Worm (Caenorhabditis elegans) whole organism, L2 larva: ENCODE data around the gene lips-17.

ENCODE experiments used
- C34F6.9 ChIP-seq: fragments of 150-350 bp; optimal IDR thresholded peaks from 2 replicates; lab custom pipeline; 2014; ENCODE audit warnings: missing biosample characterization, missing genetic modification characterization
- F13H6.1 ChIP-seq: sonication (generic microtip); optimal IDR thresholded peaks from 2 replicates; lab custom pipeline; 2016; ENCODE audit warnings: missing genetic modification characterization, missing compliant biosample characterization
- Y55F3AM.14 ChIP-seq: fragments of 200-800 bp; sonication (Bioruptor generic); optimal IDR thresholded peaks from 2 replicates; lab custom pipeline; 2018; ENCODE audit warnings: mild to moderate bottlenecking, missing genetic modification characterization, missing compliant biosample characterization
- ZK546.5 ChIP-seq: sonication (generic microtip); optimal IDR thresholded peaks from 2 replicates; lab custom pipeline; 2017; ENCODE audit warnings: missing biosample characterization, missing genetic modification characterization
- alr-1 ChIP-seq: fragments of 150-350 bp; optimal IDR thresholded peaks from 2 replicates; lab custom pipeline; 2014; ENCODE audit warnings: missing biosample characterization, missing genetic modification characterization
- aly-2 ChIP-seq: fragments of 150-350 bp; optimal IDR thresholded peaks from 2 replicates; lab custom pipeline; 2014; ENCODE audit warnings: missing biosample characterization, missing genetic modification characterization
- ama-1 ChIP-seq: fragments of 150-350 bp; optimal IDR thresholded peaks from 2 replicates; lab custom pipeline; 2018; ENCODE audit warnings: inconsistent platforms
- blmp-1 ChIP-seq: sonication (generic microtip); optimal IDR thresholded peaks from 2 replicates; lab custom pipeline; 2017; ENCODE audit warnings: missing genetic modification characterization, mild to moderate bottlenecking, missing compliant biosample characterization, antibody characterized with exemption, moderate library complexity; ENCODE audit not compliant: insufficient read depth
- ceh-16 ChIP-seq: fragments of 150-350 bp; optimal IDR thresholded peaks from 2 replicates; lab custom pipeline; 2014; ENCODE audit warnings: missing biosample characterization, missing genetic modification characterization
- egl-27 ChIP-seq: sonication (generic microtip); optimal IDR thresholded peaks from 3 replicates; lab custom pipeline; 2017; ENCODE audit warnings: missing biosample characterization, missing genetic modification reagents, missing genetic modification characterization
- elt-3 ChIP-seq: sonication (generic microtip); optimal IDR thresholded peaks from 2 replicates; lab custom pipeline; 2017; ENCODE audit warnings: missing biosample characterization, missing genetic modification characterization
- lin-11 ChIP-seq: fragments of 150-350 bp; sonication (generic microtip); optimal IDR thresholded peaks from 2 replicates; lab custom pipeline; 2014; ENCODE audit warnings: missing biosample characterization, missing genetic modification characterization, inconsistent platforms, mixed read lengths
- lin-39 ChIP-seq: fragments of 150-350 bp; optimal IDR thresholded peaks from 2 replicates; lab custom pipeline; 2014; ENCODE audit warnings: missing biosample characterization, missing genetic modification reagents, missing genetic modification characterization
- lsy-2 ChIP-seq, 2 experiments: fragments of 150-350 bp in 1 of 2; sonication (generic microtip) in 1 of 2; optimal IDR thresholded peaks; 2 replicates each; lab custom pipeline; 2014 to 2017; ENCODE audit warnings: missing biosample characterization in 2 of 2, missing genetic modification characterization in 2 of 2
- mab-5 ChIP-seq: fragments of 150-350 bp; optimal IDR thresholded peaks from 2 replicates; lab custom pipeline; 2014; ENCODE audit warnings: missing biosample characterization, missing genetic modification characterization
- mbf-1 ChIP-seq: sonication (generic microtip); optimal IDR thresholded peaks from 2 replicates; lab custom pipeline; 2017; ENCODE audit warnings: missing biosample characterization, missing genetic modification characterization
- nhr-10 ChIP-seq: sonication (generic microtip); optimal IDR thresholded peaks from 2 replicates; lab custom pipeline; 2017; ENCODE audit warnings: missing biosample characterization, missing genetic modification characterization
- nhr-11 ChIP-seq: fragments of 150-350 bp; optimal IDR thresholded peaks from 2 replicates; lab custom pipeline; 2014; ENCODE audit warnings: missing biosample characterization, missing genetic modification characterization
- nhr-12 ChIP-seq: fragments of 150-350 bp; optimal IDR thresholded peaks from 2 replicates; lab custom pipeline; 2014; ENCODE audit warnings: missing biosample characterization, missing genetic modification characterization
- nhr-129 ChIP-seq: fragments of 150-350 bp; optimal IDR thresholded peaks from 2 replicates; lab custom pipeline; 2014; ENCODE audit warnings: missing biosample characterization, missing genetic modification characterization
- nhr-21 ChIP-seq: fragments of 150-350 bp; optimal IDR thresholded peaks from 2 replicates; lab custom pipeline; 2014; ENCODE audit warnings: missing biosample characterization, missing genetic modification characterization
- nhr-23 ChIP-seq: fragments of 150-350 bp; optimal IDR thresholded peaks from 2 replicates; lab custom pipeline; 2014; ENCODE audit warnings: missing biosample characterization, missing genetic modification reagents, missing genetic modification characterization
- nhr-237 ChIP-seq: fragments of 150-350 bp; optimal IDR thresholded peaks from 2 replicates; lab custom pipeline; 2014; ENCODE audit warnings: missing biosample characterization, missing genetic modification characterization
- nhr-25 ChIP-seq: fragments of 150-350 bp; sonication (generic microtip); optimal IDR thresholded peaks from 3 replicates; lab custom pipeline; 2014; ENCODE audit warnings: missing biosample characterization, missing genetic modification characterization
- nhr-6 ChIP-seq: fragments of 150-350 bp; optimal IDR thresholded peaks from 2 replicates; lab custom pipeline; 2014; ENCODE audit warnings: missing biosample characterization, missing genetic modification characterization
- peb-1 ChIP-seq: fragments of 150-350 bp; optimal IDR thresholded peaks from 2 replicates; lab custom pipeline; 2014; ENCODE audit warnings: missing biosample characterization, missing genetic modification characterization
- sem-4 ChIP-seq: fragments of 150-350 bp; optimal IDR thresholded peaks from 2 replicates; lab custom pipeline; 2014; ENCODE audit warnings: missing biosample characterization, missing genetic modification reagents, missing genetic modification characterization
- skn-1 ChIP-seq: sonication (generic microtip); optimal IDR thresholded peaks from 2 replicates; lab custom pipeline; 2017; ENCODE audit warnings: missing biosample characterization, missing genetic modification characterization
- sma-3 ChIP-seq: sonication (generic microtip); optimal IDR thresholded peaks from 2 replicates; lab custom pipeline; 2016; ENCODE audit warnings: missing genetic modification reagents, missing genetic modification characterization, missing compliant biosample characterization
- sma-9 ChIP-seq, 2 experiments: fragments of 150-350 bp in 1 of 2; sonication (generic microtip) in 1 of 2; optimal IDR thresholded peaks; 2 replicates each; lab custom pipeline; 2014 to 2016; ENCODE audit warnings: missing genetic modification characterization in 2 of 2, mild to moderate bottlenecking in 1 of 2, missing biosample characterization in 1 of 2, missing compliant biosample characterization in 1 of 2, missing genetic modification reagents in 1 of 2, moderate library complexity in 1 of 2
- unc-55 ChIP-seq: fragments of 150-350 bp; sonication (generic microtip); optimal IDR thresholded peaks from 3 replicates; lab custom pipeline; 2014; ENCODE audit warnings: missing biosample characterization, missing genetic modification reagents, missing genetic modification characterization
- zag-1 ChIP-seq: fragments of 150-350 bp; optimal IDR thresholded peaks from 2 replicates; lab custom pipeline; 2014; ENCODE audit warnings: missing biosample characterization, missing genetic modification characterization
- ztf-11 ChIP-seq: sonication (generic microtip); optimal IDR thresholded peaks from 2 replicates; lab custom pipeline; 2017; ENCODE audit warnings: missing biosample characterization, missing genetic modification characterization
- ztf-4 ChIP-seq: fragments of 150-350 bp; optimal IDR thresholded peaks from 2 replicates; lab custom pipeline; 2014; ENCODE audit warnings: missing biosample characterization, missing genetic modification characterization

The lips-17 gene

ce11 chrII:7593227-7593626 lies 14.8 kb upstream of the lips-17 start:
- TF ChIP-seq ztf-11 (tag; lab: Kevin White, UChicago), result no peak
- TF ChIP-seq mab-5 (tag; lab: Kevin White, UChicago), result peak; percentile 6
- TF ChIP-seq lin-11 (tag; lab: Kevin White, UChicago), result peak; percentile 38
- peak; percentile 67 for TF ChIP-seq F13H6.1 (tag; lab: Kevin White, UChicago)
- peak; percentile 46 for TF ChIP-seq nhr-129
- TF ChIP-seq sma-9 (GFP tag; optimal IDR thresholded peaks at IDR 0.05; lab: Kevin White, UChicago), result peak; percentile 22
- TF ChIP-seq sma-9 (tag; optimal IDR thresholded peaks at IDR 0.05; lab: Kevin White, UChicago), result no peak
- no peak for TF ChIP-seq ZK546.5
- peak; percentile 83 for TF ChIP-seq zag-1 (tag; lab: Kevin White, UChicago)
- TF ChIP-seq sem-4 (tag; lab: Kevin White, UChicago), result peak; percentile 21
- peak; percentile 66 for TF ChIP-seq unc-55
- no peak for TF ChIP-seq elt-3
- no peak for TF ChIP-seq nhr-21
- TF ChIP-seq lsy-2 (tag; optimal IDR thresholded peaks at IDR 0.05; lab: Kevin White, UChicago), result peak in 1 of 2 experiments; percentile 35
- peak; percentile 53 for TF ChIP-seq C34F6.9 (tag; lab: Kevin White, UChicago)
- TF ChIP-seq, all 48 proteins: peak for 10

ce11 chrII:7594262-7594661 lies 13.8 kb upstream of the lips-17 start:
- TF ChIP-seq sma-9 (GFP tag; optimal IDR thresholded peaks at IDR 0.05; lab: Kevin White, UChicago), result peak; percentile 18
- TF ChIP-seq sma-9 (tag; optimal IDR thresholded peaks at IDR 0.05; lab: Kevin White, UChicago), result no peak
- TF ChIP-seq nhr-23 (tag; lab: Kevin White, UChicago), result no peak

DNA sequence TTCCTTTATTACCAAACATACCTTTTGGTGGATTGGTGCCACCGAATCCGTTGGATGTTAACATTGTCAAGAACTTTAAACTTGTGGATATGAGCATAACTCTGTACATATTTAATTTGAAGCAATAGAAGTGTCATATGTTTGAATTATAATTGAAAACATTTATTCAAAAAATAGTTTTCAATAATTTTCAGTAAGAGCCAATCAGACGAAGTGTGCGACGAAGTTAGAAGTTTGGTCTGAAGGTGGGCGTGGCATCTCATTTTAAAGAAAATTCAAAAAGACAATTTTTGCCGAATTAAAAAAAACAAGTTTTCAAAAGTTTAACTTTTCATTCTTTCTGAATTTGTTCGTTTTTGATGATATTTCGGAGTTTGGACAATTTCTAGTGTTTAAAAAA lies 13.2 kb upstream of the lips-17 start, which contains the start of gene syd-1:
syd-1 (minus strand) TSS at position 101 of the 400 bp plus-strand sequence.
- TF ChIP-seq lsy-2 (tag; optimal IDR thresholded peaks at IDR 0.05; lab: Kevin White, UChicago) (no peak), nhr-10 (tag; lab: Kevin White, UChicago) (no peak), nhr-237 (tag; lab: Kevin White, UChicago) (no peak), C34F6.9 (tag; lab: Kevin White, UChicago) (no peak), nhr-6 (no peak), mab-5 (tag; lab: Kevin White, UChicago) (no peak), zag-1 (tag; lab: Kevin White, UChicago) (no peak), skn-1 (tag; lab: Kevin White, UChicago) (no peak), ama-1 (no peak), sma-3 (GFP tag; lab: Kevin White, UChicago) (no peak), alr-1 (tag; lab: Kevin White, UChicago) (no peak), nhr-21 (no peak), nhr-12 (tag; lab: Kevin White, UChicago) (no peak), blmp-1 (tag; lab: Kevin White, UChicago) (no peak), nhr-129 (no peak), sem-4 (tag; lab: Kevin White, UChicago) (no peak), Y55F3AM.14 (GFP tag; lab: Kevin White, UChicago) (no peak), ztf-11 (tag; lab: Kevin White, UChicago) (no peak), lin-39 (tag; lab: Kevin White, UChicago) (no peak), elt-3 (no peak)

ce11 chrII:7598702-7599314 lies 9.2 kb upstream of the lips-17 start, which contains the start of gene pgam-5:
pgam-5 (minus strand) TSS chrII:7598752.
- TF ChIP-seq nhr-129 (peak; percentile 4), ztf-11 (tag; lab: Kevin White, UChicago) (no peak)

DNA sequence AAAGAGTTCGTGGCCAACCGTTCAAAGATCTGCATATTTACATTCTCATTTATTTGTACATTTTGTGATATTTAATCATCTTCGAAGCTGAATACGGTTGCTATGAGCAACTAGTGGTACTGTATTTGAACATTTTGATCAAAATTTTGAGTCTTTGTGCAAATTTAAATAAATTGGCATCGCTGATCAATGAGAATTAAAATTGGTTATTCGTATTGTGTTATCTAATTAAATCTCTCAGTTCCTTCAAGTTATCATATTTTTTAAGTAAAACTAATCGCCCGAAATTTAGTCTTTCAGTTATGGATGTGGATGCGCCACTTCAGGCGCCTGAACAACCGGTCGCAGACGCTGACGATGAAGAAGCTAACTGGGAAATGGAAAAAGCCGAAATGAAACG lies 8.7 kb upstream of the lips-17 start, which contains the start of gene npp-21:
npp-21 (plus strand) TSS at position 301 of the 400 bp plus-strand sequence.
- no peak for TF ChIP-seq mbf-1 (tag; lab: Kevin White, UChicago)
- no peak for TF ChIP-seq unc-55
- TF ChIP-seq zag-1 (tag; lab: Kevin White, UChicago), result no peak
- no peak for TF ChIP-seq Y55F3AM.14 (GFP tag; lab: Kevin White, UChicago)
- TF ChIP-seq F13H6.1 (tag; lab: Kevin White, UChicago), result no peak
- TF ChIP-seq ceh-16 (tag; lab: Kevin White, UChicago), result no peak
- no peak for TF ChIP-seq ama-1
- no peak for TF ChIP-seq egl-27
- TF ChIP-seq nhr-23 (tag; lab: Kevin White, UChicago), result no peak
- no peak for TF ChIP-seq skn-1 (tag; lab: Kevin White, UChicago)
- TF ChIP-seq lin-39 (tag; lab: Kevin White, UChicago), result no peak
- no peak for TF ChIP-seq blmp-1 (tag; lab: Kevin White, UChicago)
- TF ChIP-seq nhr-11 (tag; lab: Kevin White, UChicago), result no peak
- no peak for TF ChIP-seq aly-2
- no peak for TF ChIP-seq nhr-25
- TF ChIP-seq ztf-4, result no peak
- no peak for TF ChIP-seq peb-1 (tag; lab: Kevin White, UChicago)
- TF ChIP-seq, all 48 proteins: peak for 0
